Fruit fly (Drosophila melanogaster): ENCODE results near the gene CG14421.

Gene CG14421

dm6 chrX:2912581-2912980 lies 28.6 kb upstream of the CG14421 start (continued):
- TF ChIP-seq gcm2 (GFP tag; optimal IDR thresholded peaks at IDR 0.05) (no peak), fru (optimal IDR thresholded peaks at IDR 0.05) (no peak), Blimp-1 (GFP tag; optimal IDR thresholded peaks at IDR 0.05) (peak; percentile 21), exex (tag; optimal IDR thresholded peaks at IDR 0.05) (no peak), CG3995 (GFP tag; optimal IDR thresholded peaks at IDR 0.05) (no peak), CG14050 (GFP tag; IDR thresholded peaks at IDR 0.05) (no peak), CG14860 (GFP tag; IDR thresholded peaks at IDR 0.05; ENCODE audit: partially characterized antibody) (no peak), zen (tag; optimal IDR thresholded peaks at IDR 0.05) (no peak), Doc3 (GFP tag; IDR thresholded peaks at IDR 0.05; ENCODE audit: partially characterized antibody) (no peak), Fer1 (GFP tag; optimal IDR thresholded peaks at IDR 0.05) (peak; percentile 12), CG15601 (tag; optimal IDR thresholded peaks at IDR 0.05) (no peak), CG13424 (tag; optimal IDR thresholded peaks at IDR 0.05) (peak; percentile 10), CG13775 (GFP tag; optimal IDR thresholded peaks at IDR 0.05) (no peak), CG33557 (GFP tag; optimal IDR thresholded peaks at IDR 0.05) (no peak), so (GFP tag; IDR thresholded peaks at IDR 0.05) (no peak), en (GFP tag; optimal IDR thresholded peaks at IDR 0.05) (no peak), Hr51 (GFP tag; optimal IDR thresholded peaks at IDR 0.05) (peak in 1 of 2 experiments; percentile 17), Ptx1 (GFP tag; IDR thresholded peaks at IDR 0.05) (0 out of 2 replicates have a peak, but pooled peaks have one; percentile 22), seq (GFP tag; IDR thresholded peaks at IDR 0.05) (0 out of 2 replicates have a peak, but pooled peaks have one; percentile 12), CG1602 (GFP tag; optimal IDR thresholded peaks at IDR 0.05) (no peak), CG6175 (GFP tag; IDR thresholded peaks at IDR 0.05) (no peak), CG4404 (GFP tag; IDR thresholded peaks at IDR 0.05) (no peak), danr (GFP tag; IDR thresholded peaks at IDR 0.05) (no peak), Rfx (GFP tag; IDR thresholded peaks at IDR 0.05) (0 out of 2 replicates have a peak, but pooled peaks have one; percentile 10), yki (optimal IDR thresholded peaks at IDR 0.05) (no peak), CG17802 (tag; optimal IDR thresholded peaks at IDR 0.05) (no peak), fd102C (GFP tag; optimal IDR thresholded peaks at IDR 0.05) (no peak), hb (GFP tag; IDR thresholded peaks at IDR 0.05; ENCODE audit: partially characterized antibody) (no peak), CkIIα-i1 (GFP tag; IDR thresholded peaks at IDR 0.05) (no peak), GATAe (GFP tag; conservative IDR thresholded peaks at IDR 0.05) (no peak), CG32772 (GFP tag; IDR thresholded peaks at IDR 0.05) (no peak), ttk (GFP tag; IDR thresholded peaks at IDR 0.05) (no peak), h (optimal IDR thresholded peaks at IDR 0.05) (no peak), CG11504 (tag; optimal IDR thresholded peaks at IDR 0.05) (peak; percentile 46), dpn (GFP tag; optimal IDR thresholded peaks at IDR 0.05) (no peak), Oli (tag; optimal IDR thresholded peaks at IDR 0.05) (peak; percentile 36), Pdp1 (GFP tag; optimal IDR thresholded peaks at IDR 0.05) (no peak), CG17359 (tag; optimal IDR thresholded peaks at IDR 0.05) (peak; percentile 7), usp (GFP tag; optimal IDR thresholded peaks at IDR 0.05) (no peak), luna (GFP tag; optimal IDR thresholded peaks at IDR 0.05) (no peak), hbn (GFP tag; IDR thresholded peaks at IDR 0.05; ENCODE audit: partially characterized antibody) (no peak), bcd (GFP tag; optimal IDR thresholded peaks at IDR 0.05) (no peak), CG9609 (GFP tag; optimal IDR thresholded peaks at IDR 0.05) (no peak), bsh (GFP tag; optimal IDR thresholded peaks at IDR 0.05) (peak in 1 of 2 experiments; percentile 21), CG13624 (GFP tag; optimal IDR thresholded peaks at IDR 0.05) (no peak), zfh1 (GFP tag; IDR thresholded peaks at IDR 0.05) (no peak), Gug (GFP tag; IDR thresholded peaks at IDR 0.05) (no peak), esg (GFP tag; conservative IDR thresholded peaks at IDR 0.05) (no peak), vnd (GFP tag; IDR thresholded peaks at IDR 0.05; ENCODE audit: partially characterized antibody) (no peak), CG34422 (GFP tag; IDR thresholded peaks at IDR 0.05) (no peak), CG6689 (GFP tag; IDR thresholded peaks at IDR 0.05) (0 out of 2 replicates have a peak, but pooled peaks have one; percentile 19), Atf6 (GFP tag; IDR thresholded peaks at IDR 0.05) (no peak)
